Worm (Caenorhabditis elegans) whole organism, L4 larva: ENCODE data around the gene tnc-2.

Experiments used
- ceh-44 ChIP-seq: fragments of 200-800 bp; sonication (Bioruptor generic); IDR thresholded peaks from 2 replicates; pipeline ENCODE4 v1.3.6; 2022; ENCODE audit warnings: missing genetic modification reagents, missing genetic modification characterization, missing compliant biosample characterization
- dpl-1 ChIP-seq: fragments of 150-350 bp; optimal IDR thresholded peaks from 2 replicates; lab custom pipeline; 2014; ENCODE audit warnings: missing biosample characterization, missing genetic modification reagents, missing genetic modification characterization
- lin-39 ChIP-seq: fragments of 150-350 bp; optimal IDR thresholded peaks from 2 replicates; lab custom pipeline; 2014; ENCODE audit warnings: missing biosample characterization, missing genetic modification reagents, missing genetic modification characterization
- nhr-111 ChIP-seq: fragments of 200-800 bp; sonication (Bioruptor generic); optimal IDR thresholded peaks from 2 replicates; lab custom pipeline; 2018; ENCODE audit warnings: mild to moderate bottlenecking, missing genetic modification characterization, missing compliant biosample characterization

DNA sequence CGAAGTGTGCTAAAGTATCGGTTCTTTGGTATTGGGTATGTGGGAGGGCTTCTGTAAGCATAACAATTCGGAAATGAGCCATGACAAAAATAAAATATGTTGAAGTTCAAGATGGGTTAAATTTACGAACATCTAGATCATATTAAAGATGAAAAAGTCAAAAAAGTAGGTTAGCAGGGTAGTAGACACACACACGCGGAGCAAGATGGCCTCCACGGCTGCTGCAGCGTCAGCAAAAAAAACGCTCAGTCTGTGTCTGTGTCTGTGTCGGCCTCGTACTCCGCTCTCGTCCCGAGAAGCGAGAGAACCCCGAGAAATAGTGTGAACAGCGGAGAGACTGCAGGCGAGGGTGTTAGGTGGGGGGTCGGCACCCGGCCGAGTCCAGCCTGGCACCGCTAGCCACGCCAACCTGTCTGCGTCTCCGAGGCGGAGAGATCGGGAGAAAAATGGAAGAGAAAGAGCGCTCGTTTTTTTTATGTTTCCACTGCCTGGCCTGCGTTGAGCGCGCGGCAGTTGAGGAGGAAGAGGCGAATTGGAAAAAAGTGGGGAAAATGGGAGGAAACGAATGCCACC, 35.9 kb downstream of the tnc-2 start, which contains the start of gene myrf-1:
- no peak for TF ChIP-seq nhr-111 (GFP tag; lab: Kevin White, UChicago)
- TF ChIP-seq dpl-1 = peak; percentile 49
- no peak for TF ChIP-seq lin-39 (tag; lab: Kevin White, UChicago)
- TF ChIP-seq ceh-44 (GFP tag; lab: Robert Waterston, UW) = 0 out of 2 replicates have a peak, but pooled peaks have one; percentile 42
